Fruit fly (Drosophila melanogaster) S2 (cell line): ENCODE data around the gene CG46463.

Experiments used
- CG8478 ChIP-seq: fragments of >200 bp; optimal IDR thresholded peaks from 2 replicates; lab custom pipeline; 2018
- CTCF ChIP-seq, 2 experiments: fragments of >200 bp; optimal IDR thresholded peaks; 2 replicates each; lab custom pipeline; 2018

DNA sequence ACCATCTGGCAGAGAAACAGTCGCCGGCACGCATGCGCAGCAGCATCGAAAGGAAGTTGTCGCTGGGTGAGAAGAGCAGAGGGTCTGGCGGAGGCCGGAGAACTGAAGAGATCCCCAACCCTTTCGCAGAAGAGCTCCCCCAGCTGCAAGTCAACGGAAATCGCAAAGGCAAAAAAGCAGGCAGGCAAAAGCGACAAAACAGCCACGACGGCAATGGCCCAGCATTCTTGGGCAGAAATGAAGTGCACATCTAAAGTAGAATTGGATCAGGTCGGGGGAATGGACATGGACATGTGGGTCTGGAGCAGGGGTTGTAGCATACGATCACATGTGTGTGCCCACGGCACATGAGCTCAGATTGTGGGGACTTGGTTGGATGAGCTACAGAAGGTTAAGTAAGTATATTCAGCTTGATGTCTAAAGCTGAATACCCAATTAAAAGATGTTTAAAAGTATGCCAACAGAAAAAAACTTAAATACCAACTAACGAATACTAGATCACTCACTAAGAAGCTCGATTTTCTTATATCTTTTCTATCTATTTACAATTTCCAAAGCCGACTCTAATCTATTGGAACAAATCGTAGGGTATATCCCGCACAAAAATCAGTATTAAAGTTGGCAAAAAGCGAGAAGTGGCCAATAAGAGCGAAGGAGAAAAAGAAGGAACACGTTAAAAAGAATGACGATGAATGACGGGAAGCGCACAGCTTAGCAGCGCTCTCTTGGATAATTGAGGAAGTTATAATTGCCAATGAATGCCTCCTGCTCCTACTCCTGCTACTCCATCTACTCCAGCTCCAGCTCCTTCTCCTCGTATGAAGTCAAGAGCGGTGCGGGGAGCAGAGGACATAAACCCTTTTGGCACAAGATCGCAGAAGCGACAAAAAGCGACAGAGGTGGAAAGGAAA lies 19.1 kb upstream of the CG46463 start:
- TF ChIP-seq CG8478 (lab: Kevin White, UChicago), result no peak
- TF ChIP-seq CTCF (optimal IDR thresholded peaks at IDR 0.05; lab: Kevin White, UChicago), result no peak
